Worm (Caenorhabditis elegans) whole organism, young adult: ENCODE data around the gene F41G3.3.

ENCODE experiments used
- B0261.1 ChIP-seq: sonication (generic microtip); optimal IDR thresholded peaks from 2 replicates; lab custom pipeline; 2016; ENCODE audit warnings: mild to moderate bottlenecking, missing genetic modification characterization, moderate library complexity, missing compliant biosample characterization
- C06A6.2 ChIP-seq: fragments of 200-800 bp; sonication (Bioruptor generic); conservative IDR thresholded peaks from 2 replicates; pipeline ENCODE4 v1.3.6; 2022; ENCODE audit warnings: missing genetic modification characterization, missing compliant biosample characterization
- C17E4.6 ChIP-seq: fragments of 200-800 bp; sonication (Bioruptor generic); IDR thresholded peaks from 2 replicates; pipeline ENCODE4 v1.3.6; 2022; ENCODE audit warnings: missing genetic modification reagents, missing genetic modification characterization, missing compliant biosample characterization
- D2030.7 ChIP-seq: fragments of 200-800 bp; sonication (Bioruptor generic); IDR thresholded peaks from 2 replicates; pipeline ENCODE4 v1.3.6; 2022; ENCODE audit warnings: missing genetic modification reagents, missing genetic modification characterization, missing compliant biosample characterization
- F23B12.7 ChIP-seq: sonication (generic microtip); optimal IDR thresholded peaks from 2 replicates; lab custom pipeline; 2017; ENCODE audit warnings: missing genetic modification characterization, mild to moderate bottlenecking, missing compliant biosample characterization, antibody characterized with exemption, moderate library complexity; ENCODE audit not compliant: insufficient read depth
- F57A8.1 ChIP-seq: fragments of 200-800 bp; sonication (Bioruptor generic); optimal IDR thresholded peaks from 2 replicates; lab custom pipeline; 2018; ENCODE audit warnings: mild to moderate bottlenecking, missing genetic modification characterization, moderate library complexity, missing compliant biosample characterization
- K11D2.4 ChIP-seq: fragments of 200-800 bp; sonication (Bioruptor generic); IDR thresholded peaks from 2 replicates; pipeline ENCODE4 v1.3.6; 2022; ENCODE audit warnings: missing genetic modification reagents, missing genetic modification characterization, missing compliant biosample characterization
- K12H6.12 ChIP-seq: fragments of 200-800 bp; sonication (Bioruptor generic); optimal IDR thresholded peaks from 2 replicates; lab custom pipeline; 2018; ENCODE audit warnings: mild to moderate bottlenecking, missing genetic modification characterization, missing compliant biosample characterization
- T26A5.8 ChIP-seq: sonication (generic microtip); optimal IDR thresholded peaks from 2 replicates; lab custom pipeline; 2016; ENCODE audit warnings: missing genetic modification characterization, missing compliant biosample characterization
- Y79H2A.3 ChIP-seq: fragments of 200-800 bp; sonication (Bioruptor generic); conservative IDR thresholded peaks from 2 replicates; pipeline ENCODE4 v1.3.6; 2022; ENCODE audit warnings: missing genetic modification reagents, missing genetic modification characterization, missing compliant biosample characterization
- ZK185.1 ChIP-seq: sonication (generic microtip); optimal IDR thresholded peaks from 2 replicates; lab custom pipeline; 2016; ENCODE audit warnings: mild to moderate bottlenecking, missing genetic modification characterization, missing compliant biosample characterization; ENCODE audit not compliant: poor library complexity, severe bottlenecking
- aptf-3 ChIP-seq: fragments of 200-800 bp; sonication (Bioruptor generic); IDR thresholded peaks from 2 replicates; pipeline ENCODE4 v1.3.6; 2022; ENCODE audit warnings: missing genetic modification characterization, missing compliant biosample characterization
- athp-1 ChIP-seq: sonication (generic microtip); optimal IDR thresholded peaks from 2 replicates; lab custom pipeline; 2017; ENCODE audit warnings: mild to moderate bottlenecking, missing genetic modification characterization, missing compliant biosample characterization
- attf-5 ChIP-seq: fragments of 200-800 bp; sonication (Bioruptor generic); optimal IDR thresholded peaks from 2 replicates; lab custom pipeline; 2018; ENCODE audit warnings: mild to moderate bottlenecking, missing genetic modification characterization, missing compliant biosample characterization
- bed-2 ChIP-seq: fragments of 200-800 bp; sonication (Bioruptor generic); IDR thresholded peaks from 2 replicates; pipeline ENCODE4 v1.3.6; 2022; ENCODE audit warnings: missing genetic modification reagents, missing genetic modification characterization, missing compliant biosample characterization
- cebp-1 ChIP-seq, 2 experiments: fragments of 200-800 bp in 1 of 2; sonication (Bioruptor generic) in 1 of 2; sonication (generic microtip) in 1 of 2; IDR thresholded peaks in 1 of 2; optimal IDR thresholded peaks in 1 of 2; 2 replicates each; pipeline versions ENCODE4 v1.3.6 to Lab custom; 2017 to 2022; ENCODE audit warnings: missing compliant biosample characterization in 2 of 2, missing genetic modification characterization in 2 of 2, mild to moderate bottlenecking in 1 of 2, missing genetic modification reagents in 1 of 2, moderate library complexity in 1 of 2
- ceh-100 ChIP-seq: fragments of 200-800 bp; sonication (Bioruptor generic); IDR thresholded peaks from 2 replicates; pipeline ENCODE4 v1.3.6; 2022; ENCODE audit warnings: missing genetic modification reagents, missing genetic modification characterization, missing compliant biosample characterization
- ceh-27 ChIP-seq: fragments of 200-800 bp; sonication (Bioruptor generic); optimal IDR thresholded peaks from 2 replicates; lab custom pipeline; 2018; ENCODE audit warnings: mild to moderate bottlenecking, missing genetic modification characterization, moderate library complexity, missing compliant biosample characterization
- ceh-79 ChIP-seq: sonication (generic microtip); optimal IDR thresholded peaks from 2 replicates; lab custom pipeline; 2017; ENCODE audit warnings: mild to moderate bottlenecking, missing genetic modification characterization, missing compliant biosample characterization
- die-1 ChIP-seq: sonication (generic microtip); optimal IDR thresholded peaks from 2 replicates; lab custom pipeline; 2016; ENCODE audit warnings: missing genotype, mild to moderate bottlenecking, missing genetic modification characterization, missing compliant biosample characterization
- dpl-1 ChIP-seq: fragments of 150-350 bp; optimal IDR thresholded peaks from 2 replicates; lab custom pipeline; 2014; ENCODE audit warnings: missing biosample characterization, missing genetic modification reagents, missing genetic modification characterization
- egrh-3 ChIP-seq: fragments of 200-800 bp; sonication (Bioruptor generic); IDR thresholded peaks from 2 replicates; pipeline ENCODE4 v1.3.6; 2022; ENCODE audit warnings: missing genetic modification reagents, missing genetic modification characterization, missing compliant biosample characterization
- him-1 ChIP-seq: sonication (generic microtip); optimal IDR thresholded peaks from 2 replicates; lab custom pipeline; 2016; ENCODE audit warnings: missing genotype, missing genetic modification reagents, missing genetic modification characterization, missing compliant biosample characterization
- hmg-1.2 ChIP-seq: fragments of 200-800 bp; sonication (Bioruptor generic); IDR thresholded peaks from 2 replicates; pipeline ENCODE4 v1.3.6; 2022; ENCODE audit warnings: missing genetic modification reagents, missing genetic modification characterization, missing compliant biosample characterization
- hrde-1 ChIP-seq: sonication (generic microtip); optimal IDR thresholded peaks from 2 replicates; lab custom pipeline; 2016; ENCODE audit warnings: missing genetic modification characterization, mild to moderate bottlenecking, missing compliant biosample characterization, moderate library complexity, missing genotype, missing genetic modification reagents, borderline replicate concordance
- lag-1 ChIP-seq: fragments of 200-800 bp; sonication (Bioruptor generic); IDR thresholded peaks from 2 replicates; pipeline ENCODE4 v1.3.6; 2022; ENCODE audit warnings: missing genetic modification reagents, missing genetic modification characterization, missing compliant biosample characterization
- lir-1 ChIP-seq: fragments of 200-800 bp; sonication (Bioruptor generic); conservative IDR thresholded peaks from 2 replicates; pipeline ENCODE4 v1.3.6; 2022; ENCODE audit warnings: missing genetic modification reagents, missing genetic modification characterization, missing compliant biosample characterization
- madf-6 ChIP-seq: fragments of 200-800 bp; sonication (Bioruptor generic); IDR thresholded peaks from 2 replicates; pipeline ENCODE4 v1.3.6; 2022; ENCODE audit warnings: missing genetic modification reagents, missing genetic modification characterization, missing compliant biosample characterization
- mcd-1 ChIP-seq: fragments of 200-800 bp; sonication (Bioruptor generic); IDR thresholded peaks from 2 replicates; pipeline ENCODE4 v1.3.6; 2022; ENCODE audit warnings: missing genetic modification reagents, missing genetic modification characterization, missing compliant biosample characterization
- mes-4 ChIP-seq: sonication (generic microtip); optimal IDR thresholded peaks from 2 replicates; lab custom pipeline; 2016; ENCODE audit warnings: missing genotype, missing genetic modification characterization, missing compliant biosample characterization
- nhr-27 ChIP-seq: fragments of 200-800 bp; sonication (Bioruptor generic); optimal IDR thresholded peaks from 2 replicates; lab custom pipeline; 2018; ENCODE audit warnings: mild to moderate bottlenecking, missing genetic modification characterization, moderate library complexity, missing compliant biosample characterization
- nhr-90 ChIP-seq: sonication (generic microtip); optimal IDR thresholded peaks from 2 replicates; lab custom pipeline; 2016; ENCODE audit warnings: missing genotype, mild to moderate bottlenecking, missing genetic modification characterization, missing compliant biosample characterization
- repo-1 ChIP-seq: sonication (generic microtip); optimal IDR thresholded peaks from 2 replicates; lab custom pipeline; 2017; ENCODE audit warnings: mild to moderate bottlenecking, missing genetic modification characterization, missing compliant biosample characterization
- rpc-1 ChIP-seq, 2 experiments: fragments of 150-350 bp in 1 of 2; sonication (generic microtip) in 1 of 2; optimal IDR thresholded peaks; 2 replicates each; lab custom pipeline; 2014 to 2018; ENCODE audit warnings: missing biosample characterization in 1 of 2, missing genetic modification characterization in 1 of 2, missing genetic modification reagents in 1 of 2, missing genotype in 1 of 2
- snpc-1.1 ChIP-seq: sonication (generic microtip); optimal IDR thresholded peaks from 2 replicates; lab custom pipeline; 2017; ENCODE audit warnings: missing genetic modification characterization, mild to moderate bottlenecking, missing compliant biosample characterization, antibody characterized with exemption, moderate library complexity, missing genotype, missing genetic modification reagents; ENCODE audit not compliant: insufficient read depth
- snpc-3.4 ChIP-seq: sonication (generic microtip); optimal IDR thresholded peaks from 2 replicates; lab custom pipeline; 2017; ENCODE audit warnings: missing genetic modification characterization, mild to moderate bottlenecking, missing compliant biosample characterization, antibody characterized with exemption, moderate library complexity, missing genotype, missing genetic modification reagents
- unc-62 ChIP-seq: fragments of 150-350 bp; optimal IDR thresholded peaks from 2 replicates; lab custom pipeline; 2014; ENCODE audit warnings: missing biosample characterization, missing genetic modification reagents, missing genetic modification characterization
- zfh-2 ChIP-seq: fragments of 200-800 bp; sonication (Bioruptor generic); conservative IDR thresholded peaks from 2 replicates; pipeline ENCODE4 v1.3.6; 2022; ENCODE audit warnings: missing genetic modification reagents, missing genetic modification characterization, missing compliant biosample characterization
- ztf-18 ChIP-seq: sonication (generic microtip); optimal IDR thresholded peaks from 2 replicates; lab custom pipeline; 2016; ENCODE audit warnings: missing genotype, mild to moderate bottlenecking, missing genetic modification characterization, missing compliant biosample characterization
- ztf-25 ChIP-seq: fragments of 200-800 bp; sonication (Bioruptor generic); IDR thresholded peaks from 2 replicates; pipeline ENCODE4 v1.3.6; 2022; ENCODE audit warnings: missing genetic modification reagents, missing genetic modification characterization, missing compliant biosample characterization
- ztf-28 ChIP-seq: fragments of 200-800 bp; sonication (Bioruptor generic); IDR thresholded peaks from 2 replicates; pipeline ENCODE4 v1.3.6; 2022; ENCODE audit warnings: missing genetic modification reagents, missing genetic modification characterization, missing compliant biosample characterization
- ztf-3 ChIP-seq: fragments of 200-800 bp; sonication (Bioruptor generic); optimal IDR thresholded peaks from 2 replicates; lab custom pipeline; 2018; ENCODE audit warnings: mild to moderate bottlenecking, missing genetic modification characterization, missing compliant biosample characterization

Gene F41G3.3

ce11 chrII:6716638-6717037 lies 39.7 kb upstream of the F41G3.3 start, which contains the start of the genes T14B4.5 and T14B4.20:
Gene T14B4.5 (plus strand): TSS chrII:6716863.
Gene T14B4.20 (plus strand): TSS chrII:6716901.
- TF ChIP-seq hmg-1.2 (GFP tag; lab: Robert Waterston, UW): peak; percentile 51; the same call in 1 of the 2 replicates
- no peak for TF ChIP-seq mcd-1 (GFP tag; lab: Robert Waterston, UW)

ce11 chrII:6718221-6718620 lies 38.1 kb upstream of the F41G3.3 start, which contains the start of gene tsp-10:
Gene tsp-10 (plus strand): TSS chrII:6718586.
- no peak for TF ChIP-seq T26A5.8 (tag; lab: Kevin White, UChicago)
- no peak for TF ChIP-seq dpl-1 (GFP tag; lab: Kevin White, UChicago)
- TF ChIP-seq unc-62: no peak
- no peak for TF ChIP-seq athp-1 (tag; lab: Kevin White, UChicago)
- TF ChIP-seq ztf-28 (GFP tag; lab: Robert Waterston, UW): no peak
- TF ChIP-seq hrde-1: no peak
- no peak for TF ChIP-seq attf-5 (GFP tag; lab: Kevin White, UChicago)
- TF ChIP-seq zfh-2 (GFP tag; lab: Robert Waterston, UW): no peak

ce11 chrII:6721581-6721980 lies 34.8 kb upstream of the F41G3.3 start:
- TF ChIP-seq die-1 (tag; lab: Kevin White, UChicago) (peak; percentile 70), bed-2 (GFP tag; lab: Robert Waterston, UW) (no peak), ztf-18 (tag; lab: Kevin White, UChicago) (peak; percentile 13), him-1 (tag; lab: Kevin White, UChicago) (peak; percentile 88), attf-5 (GFP tag; lab: Kevin White, UChicago) (peak; percentile 21), lir-1 (no peak), F23B12.7 (tag; lab: Kevin White, UChicago) (peak; percentile 75), snpc-3.4 (tag; lab: Kevin White, UChicago) (peak; percentile 12), K11D2.4 (0 out of 2 replicates have a peak, but pooled peaks have one; percentile 33), egrh-3 (GFP tag; lab: Robert Waterston, UW) (peak; percentile 44; the same call in 1 of the 2 replicates), F57A8.1 (GFP tag; lab: Kevin White, UChicago) (no peak), ztf-3 (GFP tag; lab: Kevin White, UChicago) (no peak), ztf-25 (GFP tag; lab: Robert Waterston, UW) (0 out of 2 replicates have a peak, but pooled peaks have one; percentile 45), Y79H2A.3 (GFP tag; lab: Robert Waterston, UW) (no peak), C17E4.6 (GFP tag; lab: Robert Waterston, UW) (no peak), nhr-27 (tag; lab: Kevin White, UChicago) (peak; percentile 4), ceh-27 (GFP tag; lab: Kevin White, UChicago) (peak; percentile 41), mes-4 (tag; lab: Kevin White, UChicago) (no peak), ceh-79 (tag; lab: Kevin White, UChicago) (peak; percentile 38), aptf-3 (0 out of 2 replicates have a peak, but pooled peaks have one; percentile 24), mcd-1 (GFP tag; lab: Robert Waterston, UW) (peak; percentile 51; the same call in 1 of the 2 replicates), ceh-100 (0 out of 2 replicates have a peak, but pooled peaks have one; percentile 24), K12H6.12 (peak; percentile 0), B0261.1 (tag; lab: Kevin White, UChicago) (peak; percentile 85), snpc-1.1 (tag; lab: Kevin White, UChicago) (peak; percentile 14), D2030.7 (GFP tag; lab: Robert Waterston, UW) (peak; percentile 41), repo-1 (tag; lab: Kevin White, UChicago) (peak; percentile 19), madf-6 (GFP tag; lab: Robert Waterston, UW) (0 out of 2 replicates have a peak, but pooled peaks have one; percentile 51), nhr-90 (tag; lab: Kevin White, UChicago) (no peak), cebp-1 (GFP tag; IDR thresholded peaks at IDR 0.05; lab: Robert Waterston, UW) (no peak), cebp-1 (tag; optimal IDR thresholded peaks at IDR 0.05; lab: Kevin White, UChicago) (no peak), ztf-28 (GFP tag; lab: Robert Waterston, UW) (peak; percentile 65; the same call in 1 of the 2 replicates), C06A6.2 (GFP tag; lab: Robert Waterston, UW) (no peak), lag-1 (GFP tag; lab: Robert Waterston, UW) (no peak), rpc-1 (optimal IDR thresholded peaks at IDR 0.05; lab: Kevin White, UChicago) (peak; percentile 68), rpc-1 (tag; optimal IDR thresholded peaks at IDR 0.05; lab: Kevin White, UChicago) (peak; percentile 81), ZK185.1 (tag; lab: Kevin White, UChicago) (peak; percentile 32)
